Fruit fly (Drosophila melanogaster) whole organism, wandering third instar larva: ENCODE results near the gene Plap.

Source experiments
- Abd-B ChIP-seq: fragments of >200 bp; optimal IDR thresholded peaks from 2 replicates; lab custom pipeline; 2017; ENCODE audit warnings: missing biosample characterization, missing genetic modification characterization
- CG32264 ChIP-seq: fragments of 200-800 bp; sonication (Bioruptor generic); optimal IDR thresholded peaks from 2 replicates; lab custom pipeline; 2016; ENCODE audit warnings: missing biosample characterization, missing genetic modification characterization
- Dfd ChIP-seq: fragments of >200 bp; optimal IDR thresholded peaks from 2 replicates; lab custom pipeline; 2017; ENCODE audit warnings: missing biosample characterization, missing genetic modification characterization
- Hnf4 ChIP-seq: fragments of 200-800 bp; sonication (Bioruptor generic); optimal IDR thresholded peaks from 2 replicates; lab custom pipeline; 2016; ENCODE audit warnings: missing biosample characterization, mild to moderate bottlenecking, missing genetic modification characterization
- OdsH ChIP-seq: fragments of 200-800 bp; sonication (Bioruptor generic); optimal IDR thresholded peaks from 2 replicates; lab custom pipeline; 2016; ENCODE audit warnings: missing biosample characterization, mild to moderate bottlenecking, missing genetic modification characterization
- ey ChIP-seq: fragments of 200-800 bp; sonication (Bioruptor generic); optimal IDR thresholded peaks from 2 replicates; lab custom pipeline; 2016; ENCODE audit warnings: missing biosample characterization, missing genetic modification characterization
- fru ChIP-seq: fragments of 200-800 bp; sonication (Bioruptor generic); optimal IDR thresholded peaks from 3 replicates; lab custom pipeline; 2016; ENCODE audit warnings: missing biosample characterization, mild to moderate bottlenecking, missing genetic modification characterization
- h ChIP-seq: fragments of 200-800 bp; sonication (Bioruptor generic); optimal IDR thresholded peaks from 3 replicates; lab custom pipeline; 2016; ENCODE audit warnings: missing biosample characterization, mild to moderate bottlenecking, missing genetic modification characterization
- jim ChIP-seq: fragments of 175-275, 200-325 bp; sonication (Bioruptor generic); optimal IDR thresholded peaks from 2 replicates; lab custom pipeline; 2016; ENCODE audit warnings: missing biosample characterization, mild to moderate bottlenecking, missing genetic modification characterization
- psq ChIP-seq: fragments of 200-800 bp; sonication (Bioruptor generic); optimal IDR thresholded peaks from 3 replicates; lab custom pipeline; 2017; ENCODE audit warnings: missing biosample characterization, mild to moderate bottlenecking, missing genetic modification characterization, moderate library complexity
- usp ChIP-seq: fragments of >200 bp; optimal IDR thresholded peaks from 2 replicates; lab custom pipeline; 2017; ENCODE audit warnings: missing biosample characterization, missing genetic modification characterization
- woc ChIP-seq: sonication (Bioruptor generic); optimal IDR thresholded peaks from 2 replicates; lab custom pipeline; 2016; ENCODE audit warnings: missing biosample characterization, mild to moderate bottlenecking, missing genetic modification characterization

DNA sequence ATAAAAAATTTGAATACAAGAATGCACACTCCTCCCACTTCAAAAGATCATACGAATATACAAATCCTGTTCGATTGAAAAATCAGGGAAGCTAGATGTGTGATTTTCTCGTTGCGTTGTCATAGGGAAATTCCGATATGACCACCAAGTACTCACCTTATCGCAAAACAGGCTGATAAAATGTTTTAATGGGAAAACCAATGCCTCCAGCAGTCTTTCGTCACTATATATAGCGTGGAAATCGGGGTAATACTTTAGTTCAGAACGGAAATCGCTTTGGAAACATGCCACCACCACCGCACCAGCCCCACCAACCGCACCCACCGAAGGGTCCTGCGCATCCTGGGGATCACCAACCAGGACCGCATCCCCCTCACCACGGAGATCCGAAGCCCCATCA lies 29.0 kb upstream of the Plap start, which contains the start of the genes CG5139 and CG43348:
- TF ChIP-seq Hnf4 (GFP tag; lab: Kevin White, UChicago) (no peak), psq (GFP tag; lab: Kevin White, UChicago) (no peak), h (GFP tag; lab: Kevin White, UChicago) (no peak), jim (GFP tag; lab: Kevin White, UChicago) (no peak), woc (GFP tag; lab: Kevin White, UChicago) (no peak), OdsH (GFP tag; lab: Kevin White, UChicago) (no peak), CG32264 (GFP tag; lab: Kevin White, UChicago) (no peak), ey (GFP tag; lab: Kevin White, UChicago) (no peak), Dfd (GFP tag; lab: Kevin White, UChicago) (no peak), fru (no peak), usp (GFP tag; lab: Kevin White, UChicago) (no peak), Abd-B (no peak)
